Worm (Caenorhabditis elegans) whole organism, mixed stage, embryonic: ENCODE data around the gene F26F2.11.

ENCODE experiments used
- bed-3 ChIP-seq: fragments of 200-800 bp; sonication (Bioruptor generic); optimal IDR thresholded peaks from 3 replicates; lab custom pipeline; 2018; ENCODE audit warnings: mild to moderate bottlenecking, missing genetic modification characterization, moderate library complexity, missing compliant biosample characterization
- ceh-43 ChIP-seq: fragments of 200-800 bp; sonication (Bioruptor generic); optimal IDR thresholded peaks from 2 replicates; lab custom pipeline; 2018; ENCODE audit warnings: mild to moderate bottlenecking, missing genetic modification characterization, moderate library complexity, missing compliant biosample characterization
- ces-1 ChIP-seq: fragments of 150-350 bp; optimal IDR thresholded peaks from 2 replicates; lab custom pipeline; 2014; ENCODE audit warnings: missing biosample characterization, missing genetic modification reagents, missing genetic modification characterization
- lin-13 ChIP-seq: fragments of 150-350 bp; optimal IDR thresholded peaks from 2 replicates; lab custom pipeline; 2014; ENCODE audit warnings: missing biosample characterization, missing genetic modification characterization
- nhr-12 ChIP-seq: fragments of 150-350 bp; optimal IDR thresholded peaks from 2 replicates; lab custom pipeline; 2014; ENCODE audit warnings: missing biosample characterization, missing genetic modification characterization
- nhr-2 ChIP-seq: fragments of 150-350 bp; optimal IDR thresholded peaks from 2 replicates; lab custom pipeline; 2014; ENCODE audit warnings: missing biosample characterization, missing genetic modification characterization
- nhr-237 ChIP-seq: fragments of 150-350 bp; optimal IDR thresholded peaks from 2 replicates; lab custom pipeline; 2014; ENCODE audit warnings: missing biosample characterization, missing genetic modification characterization
- nhr-28 ChIP-seq: fragments of 150-350 bp; optimal IDR thresholded peaks from 2 replicates; lab custom pipeline; 2014; ENCODE audit warnings: missing biosample characterization, missing genetic modification characterization
- nhr-76 ChIP-seq: sonication (generic microtip); optimal IDR thresholded peaks from 2 replicates; lab custom pipeline; 2017; ENCODE audit warnings: missing biosample characterization, missing genetic modification characterization
- pha-4 ChIP-seq: fragments of 150-350 bp; optimal IDR thresholded peaks from 2 replicates; lab custom pipeline; 2018; ENCODE audit warnings: missing biosample characterization, missing genetic modification reagents, missing genetic modification characterization
- snpc-4 ChIP-seq: fragments of 150-350 bp; optimal IDR thresholded peaks from 2 replicates; lab custom pipeline; 2014; ENCODE audit warnings: missing biosample characterization, missing genetic modification characterization
- tbx-8 ChIP-seq: fragments of 200-800 bp; sonication (Bioruptor generic); optimal IDR thresholded peaks from 2 replicates; lab custom pipeline; 2018; ENCODE audit warnings: mild to moderate bottlenecking, missing genetic modification characterization, moderate library complexity, missing compliant biosample characterization
- unc-62 ChIP-seq: fragments of 150-350 bp; optimal IDR thresholded peaks from 2 replicates; lab custom pipeline; 2014; ENCODE audit warnings: missing biosample characterization, missing genetic modification reagents, missing genetic modification characterization
- ztf-11 ChIP-seq: fragments of 150-350 bp; optimal IDR thresholded peaks from 2 replicates; lab custom pipeline; 2014; ENCODE audit warnings: missing biosample characterization, missing genetic modification characterization

ce11 chrV:20626043-20626761 is 30.6 kb upstream of the F26F2.11 start, which contains the start of the genes F46B3.9 and srz-18:
- TF ChIP-seq pha-4 (tag; lab: Kevin White, UChicago) (no peak), ceh-43 (no peak), unc-62 (GFP tag; lab: Kevin White, UChicago) (no peak), ces-1 (GFP tag; lab: Kevin White, UChicago) (no peak), nhr-2 (tag; lab: Kevin White, UChicago) (no peak), snpc-4 (tag; lab: Kevin White, UChicago) (no peak), nhr-76 (tag; lab: Kevin White, UChicago) (no peak), lin-13 (tag; lab: Kevin White, UChicago) (no peak), nhr-237 (no peak), nhr-28 (tag; lab: Kevin White, UChicago) (no peak), ztf-11 (tag; lab: Kevin White, UChicago) (no peak), bed-3 (GFP tag; lab: Kevin White, UChicago) (no peak), nhr-12 (tag; lab: Kevin White, UChicago) (no peak), tbx-8 (GFP tag; lab: Kevin White, UChicago) (no peak)
